Worm (Caenorhabditis elegans): ENCODE data around the gene spp-18.

ce11 chrIV:9643188-9643587 lies 49.7 kb downstream of the spp-18 start, which contains the start of gene degl-2:
- no peak for TF ChIP-seq pag-3 (tag; optimal IDR thresholded peaks at IDR 0.05; ENCODE audit: borderline replicate concordance)
- no peak for TF ChIP-seq hlh-30 (tag; optimal IDR thresholded peaks at IDR 0.05; ENCODE audit: insufficient read depth)
- no peak for TF ChIP-seq ceh-14 (tag; optimal IDR thresholded peaks at IDR 0.05)
- TF ChIP-seq F13H6.1 (tag; optimal IDR thresholded peaks at IDR 0.05): no peak
- no peak for TF ChIP-seq ceh-34 (tag; optimal IDR thresholded peaks at IDR 0.05)
- TF ChIP-seq fkh-6 (tag; optimal IDR thresholded peaks at IDR 0.05): no peak
- TF ChIP-seq ceh-18 (tag; optimal IDR thresholded peaks at IDR 0.05): no peak
- no peak for TF ChIP-seq dmd-4 (tag; optimal IDR thresholded peaks at IDR 0.05; ENCODE audit: borderline replicate concordance)
- no peak for TF ChIP-seq ztf-16 (tag; optimal IDR thresholded peaks at IDR 0.05)
- TF ChIP-seq ceh-6 (GFP tag; optimal IDR thresholded peaks at IDR 0.05): no peak
- no peak for TF ChIP-seq npax-4 (tag; optimal IDR thresholded peaks at IDR 0.05)
- TF ChIP-seq pha-4 (tag; optimal IDR thresholded peaks at IDR 0.05): no peak
